Worm (Caenorhabditis elegans) whole organism, young adult: Measurements from ENCODE around the gene cyn-16.
A peak's percentile ranks its signal among the peaks of the same experiment; 100 is the strongest.

Source experiments
- B0336.3 ChIP-seq: fragments of 200-800 bp; sonication (Bioruptor generic); IDR thresholded peaks from 2 replicates; pipeline ENCODE4 v1.3.6; 2022; ENCODE audit warnings: missing genetic modification characterization, missing compliant biosample characterization
- C17E4.6 ChIP-seq: fragments of 200-800 bp; sonication (Bioruptor generic); IDR thresholded peaks from 2 replicates; pipeline ENCODE4 v1.3.6; 2022; ENCODE audit warnings: missing genetic modification reagents, missing genetic modification characterization, missing compliant biosample characterization
- F22D6.2 ChIP-seq: sonication (generic microtip); optimal IDR thresholded peaks from 2 replicates; lab custom pipeline; 2016; ENCODE audit warnings: mild to moderate bottlenecking, missing genetic modification characterization, missing compliant biosample characterization
- F57A8.1 ChIP-seq: fragments of 200-800 bp; sonication (Bioruptor generic); optimal IDR thresholded peaks from 2 replicates; lab custom pipeline; 2018; ENCODE audit warnings: mild to moderate bottlenecking, missing genetic modification characterization, moderate library complexity, missing compliant biosample characterization
- Y67H2A.10 ChIP-seq: fragments of 200-800 bp; sonication (Bioruptor generic); conservative IDR thresholded peaks from 2 replicates; pipeline ENCODE4 v1.3.6; 2022; ENCODE audit warnings: missing genetic modification reagents, missing genetic modification characterization, missing compliant biosample characterization
- attf-3 ChIP-seq: fragments of 200-800 bp; sonication (Bioruptor generic); conservative IDR thresholded peaks from 2 replicates; pipeline ENCODE4 v1.3.6; 2022; ENCODE audit warnings: missing genetic modification reagents, missing genetic modification characterization, missing compliant biosample characterization
- cebp-1 ChIP-seq, 2 experiments: fragments of 200-800 bp in 1 of 2; sonication (Bioruptor generic) in 1 of 2; sonication (generic microtip) in 1 of 2; IDR thresholded peaks in 1 of 2; optimal IDR thresholded peaks in 1 of 2; 2 replicates each; pipeline versions ENCODE4 v1.3.6 to Lab custom; 2017 to 2022; ENCODE audit warnings: missing compliant biosample characterization in 2 of 2, missing genetic modification characterization in 2 of 2, mild to moderate bottlenecking in 1 of 2, missing genetic modification reagents in 1 of 2, moderate library complexity in 1 of 2
- ceh-79 ChIP-seq: sonication (generic microtip); optimal IDR thresholded peaks from 2 replicates; lab custom pipeline; 2017; ENCODE audit warnings: mild to moderate bottlenecking, missing genetic modification characterization, missing compliant biosample characterization
- ceh-91 ChIP-seq: fragments of 200-800 bp; sonication (Bioruptor generic); IDR thresholded peaks from 2 replicates; pipeline ENCODE4 v1.3.6; 2022; ENCODE audit warnings: missing genetic modification reagents, missing genetic modification characterization, missing compliant biosample characterization
- dpff-1 ChIP-seq: sonication (generic microtip); optimal IDR thresholded peaks from 2 replicates; lab custom pipeline; 2017; ENCODE audit warnings: mild to moderate bottlenecking, missing genetic modification characterization, missing compliant biosample characterization
- ekl-4 ChIP-seq: fragments of 200-800 bp; sonication (Bioruptor generic); IDR thresholded peaks from 2 replicates; pipeline ENCODE4 v1.3.6; 2022; ENCODE audit warnings: missing genetic modification reagents, missing genetic modification characterization, missing compliant biosample characterization
- let-526 ChIP-seq: fragments of 200-800 bp; sonication (Bioruptor generic); IDR thresholded peaks from 2 replicates; pipeline ENCODE4 v1.3.6; 2022; ENCODE audit warnings: missing genetic modification reagents, missing genetic modification characterization, missing compliant biosample characterization
- lsy-27 ChIP-seq: sonication (generic microtip); optimal IDR thresholded peaks from 2 replicates; lab custom pipeline; 2017; ENCODE audit warnings: missing genetic modification characterization, mild to moderate bottlenecking, missing compliant biosample characterization, antibody characterized with exemption, missing genotype, borderline replicate concordance; ENCODE audit not compliant: insufficient read depth
- madf-3 ChIP-seq: fragments of 200-800 bp; sonication (Bioruptor generic); IDR thresholded peaks from 2 replicates; pipeline ENCODE4 v1.3.6; 2022; ENCODE audit warnings: missing genetic modification reagents, missing genetic modification characterization, missing compliant biosample characterization
- madf-6 ChIP-seq: fragments of 200-800 bp; sonication (Bioruptor generic); IDR thresholded peaks from 2 replicates; pipeline ENCODE4 v1.3.6; 2022; ENCODE audit warnings: missing genetic modification reagents, missing genetic modification characterization, missing compliant biosample characterization
- mes-4 ChIP-seq: sonication (generic microtip); optimal IDR thresholded peaks from 2 replicates; lab custom pipeline; 2016; ENCODE audit warnings: missing genotype, missing genetic modification characterization, missing compliant biosample characterization
- nfya-1 ChIP-seq: sonication (generic microtip); optimal IDR thresholded peaks from 2 replicates; lab custom pipeline; 2017; ENCODE audit warnings: antibody characterized with exemption, missing compliant biosample characterization, missing genetic modification characterization, borderline replicate concordance; ENCODE audit not compliant: insufficient read depth
- nhr-80 ChIP-seq: sonication (generic microtip); optimal IDR thresholded peaks from 2 replicates; lab custom pipeline; 2016; ENCODE audit warnings: missing genetic modification characterization, missing compliant biosample characterization
- pbrm-1 ChIP-seq: fragments of 200-800 bp; sonication (Bioruptor generic); IDR thresholded peaks from 2 replicates; pipeline ENCODE4 v1.3.6; 2022; ENCODE audit warnings: missing genetic modification reagents, missing genetic modification characterization, missing compliant biosample characterization
- pha-4 ChIP-seq: fragments of 150-350 bp; sonication (generic microtip); optimal IDR thresholded peaks from 2 replicates; lab custom pipeline; 2014; ENCODE audit warnings: missing biosample characterization, missing genetic modification reagents, missing genetic modification characterization
- repo-1 ChIP-seq: sonication (generic microtip); optimal IDR thresholded peaks from 2 replicates; lab custom pipeline; 2017; ENCODE audit warnings: mild to moderate bottlenecking, missing genetic modification characterization, missing compliant biosample characterization
- snpc-1.1 ChIP-seq: sonication (generic microtip); optimal IDR thresholded peaks from 2 replicates; lab custom pipeline; 2017; ENCODE audit warnings: missing genetic modification characterization, mild to moderate bottlenecking, missing compliant biosample characterization, antibody characterized with exemption, moderate library complexity, missing genotype, missing genetic modification reagents; ENCODE audit not compliant: insufficient read depth
- snpc-1.3 ChIP-seq: sonication (generic microtip); optimal IDR thresholded peaks from 2 replicates; lab custom pipeline; 2017; ENCODE audit warnings: missing genetic modification characterization, mild to moderate bottlenecking, missing compliant biosample characterization, antibody characterized with exemption, moderate library complexity, missing genotype, missing genetic modification reagents; ENCODE audit not compliant: insufficient read depth
- snpc-3.4 ChIP-seq: sonication (generic microtip); optimal IDR thresholded peaks from 2 replicates; lab custom pipeline; 2017; ENCODE audit warnings: missing genetic modification characterization, mild to moderate bottlenecking, missing compliant biosample characterization, antibody characterized with exemption, moderate library complexity, missing genotype, missing genetic modification reagents
- somi-1 ChIP-seq: fragments of 200-800 bp; sonication (Bioruptor generic); optimal IDR thresholded peaks from 2 replicates; lab custom pipeline; 2018; ENCODE audit warnings: mild to moderate bottlenecking, missing genetic modification characterization, missing compliant biosample characterization
- zfh-2 ChIP-seq: fragments of 200-800 bp; sonication (Bioruptor generic); conservative IDR thresholded peaks from 2 replicates; pipeline ENCODE4 v1.3.6; 2022; ENCODE audit warnings: missing genetic modification reagents, missing genetic modification characterization, missing compliant biosample characterization

cyn-16 gene

DNA sequence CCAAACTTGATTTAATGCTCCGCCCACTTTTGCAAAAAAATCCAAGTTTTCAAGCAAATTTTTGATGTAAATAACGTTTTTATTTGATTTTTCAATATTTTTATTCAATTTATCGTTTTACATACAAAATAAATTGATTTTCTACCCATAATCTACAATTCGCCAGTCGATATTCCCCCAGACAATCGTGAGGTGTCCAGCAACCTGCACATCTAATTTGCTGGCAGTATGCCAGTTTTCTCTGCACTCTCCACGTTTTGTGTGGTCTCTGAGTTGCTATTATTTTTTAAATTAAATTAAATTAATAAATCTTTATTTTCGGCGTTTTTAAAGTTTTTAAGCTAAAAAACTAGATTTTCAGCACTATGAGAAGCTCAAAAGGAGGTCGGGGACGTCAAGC, 56.4 kb downstream of the cyn-16 start (continued):
- TF ChIP-seq ekl-4, result no peak; the same call in 1 of the 2 replicates
- no peak for TF ChIP-seq somi-1 (GFP tag; lab: Kevin White, UChicago)
- no peak for TF ChIP-seq lsy-27 (tag; lab: Kevin White, UChicago)
- no peak for TF ChIP-seq dpff-1 (tag; lab: Kevin White, UChicago)
- no peak for TF ChIP-seq attf-3
- peak; percentile 88 for TF ChIP-seq snpc-3.4 (tag; lab: Kevin White, UChicago)
- no peak for TF ChIP-seq nfya-1 (tag; lab: Kevin White, UChicago)
- peak; percentile 74 for TF ChIP-seq pha-4 (tag; lab: Kevin White, UChicago)
- TF ChIP-seq pbrm-1 (GFP tag; lab: Robert Waterston, UW), result peak; percentile 85; the same call in 1 of the 2 replicates
- peak; percentile 71 for TF ChIP-seq C17E4.6 (GFP tag; lab: Robert Waterston, UW)
- peak; percentile 16 for TF ChIP-seq snpc-1.1 (tag; lab: Kevin White, UChicago)
- no peak for TF ChIP-seq mes-4 (tag; lab: Kevin White, UChicago)

DNA sequence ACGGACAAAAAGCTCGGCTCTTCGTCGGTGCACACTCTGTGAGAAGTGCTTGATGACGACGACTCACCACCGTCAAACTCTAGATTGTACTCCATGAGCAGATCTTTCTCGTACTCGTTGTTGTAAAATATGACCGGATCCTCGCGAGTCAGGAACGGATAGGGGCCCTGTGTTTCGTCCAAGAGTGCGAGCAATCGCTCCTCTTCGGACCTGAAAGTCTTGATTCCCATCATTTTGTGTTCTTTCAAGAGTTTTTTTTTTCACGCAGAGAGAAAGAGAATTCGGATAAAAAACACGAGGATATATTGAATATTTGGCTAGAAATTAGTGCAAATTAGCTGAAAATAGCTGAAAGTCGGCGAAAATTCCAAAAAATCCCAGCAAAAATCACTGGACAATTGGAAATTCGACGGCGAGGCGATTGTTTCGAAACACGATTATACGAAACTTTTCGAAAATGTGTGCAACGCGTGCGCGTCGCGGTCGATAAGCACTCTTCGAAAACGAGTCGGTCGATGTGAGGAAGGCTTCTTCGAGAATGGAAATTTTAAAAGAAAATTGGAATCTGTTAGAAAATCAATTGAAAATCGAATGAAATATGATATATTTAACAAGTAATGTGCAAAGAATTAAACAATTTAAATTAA, 57.0 kb downstream of the cyn-16 start, which contains the start of the genes ash-2 and Y17G7B.20:
TSS of gene ash-2 (plus strand) at position 390 of the 647 bp plus-strand sequence.
TSS of gene Y17G7B.20 (minus strand) at position 396 of the 647 bp plus-strand sequence.
- TF ChIP-seq pbrm-1 (GFP tag; lab: Robert Waterston, UW) (0 out of 2 replicates have a peak, but pooled peaks have one; percentile 7), F22D6.2 (tag; lab: Kevin White, UChicago) (no peak), repo-1 (no peak), cebp-1 (GFP tag; IDR thresholded peaks at IDR 0.05; lab: Robert Waterston, UW) (peak; percentile 81), cebp-1 (tag; optimal IDR thresholded peaks at IDR 0.05; lab: Kevin White, UChicago) (peak; percentile 82), Y67H2A.10 (GFP tag; lab: Robert Waterston, UW) (0 out of 2 replicates have a peak, but pooled peaks have one; percentile 28), madf-3 (GFP tag; lab: Robert Waterston, UW) (peak; percentile 98)

ce11 chrII:11978920-11979319, 57.6 kb downstream of the cyn-16 start:
- TF ChIP-seq B0336.3 (0 out of 2 replicates have a peak, but pooled peaks have one; percentile 3), let-526 (GFP tag; lab: Robert Waterston, UW) (no peak), snpc-1.3 (tag; lab: Kevin White, UChicago) (peak; percentile 38)

DNA sequence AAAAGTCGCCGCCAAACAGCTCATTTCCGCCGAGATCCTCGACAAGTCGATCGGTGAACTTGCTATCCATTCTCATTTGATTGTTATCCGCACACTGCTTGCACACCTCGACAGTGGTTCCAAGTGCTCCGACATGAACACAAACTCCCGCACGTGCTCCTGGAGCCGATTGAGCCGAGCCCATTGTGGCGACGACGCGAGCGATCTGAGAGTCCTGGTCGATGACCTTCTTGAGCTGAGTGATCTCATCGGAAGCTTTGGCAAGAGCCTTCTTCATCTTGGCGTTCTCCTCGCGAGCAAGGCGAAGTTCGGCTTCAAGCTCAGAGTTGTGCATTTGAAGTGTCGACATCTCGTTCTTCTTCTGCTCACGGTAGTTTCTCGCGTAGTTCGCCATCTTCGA, 58.1 kb downstream of the cyn-16 start:
- no peak for TF ChIP-seq ceh-91 (GFP tag; lab: Robert Waterston, UW)
- no peak for TF ChIP-seq ekl-4
- peak; percentile 24; the same call in 1 of the 2 replicates for TF ChIP-seq madf-6 (GFP tag; lab: Robert Waterston, UW)
- TF ChIP-seq zfh-2 (GFP tag; lab: Robert Waterston, UW), result peak; percentile 80
- no peak for TF ChIP-seq mes-4 (tag; lab: Kevin White, UChicago)
- TF ChIP-seq B0336.3, result peak; percentile 32; the same call in 1 of the 2 replicates
- no peak for TF ChIP-seq ceh-79 (tag; lab: Kevin White, UChicago)
- TF ChIP-seq nhr-80 (tag; lab: Kevin White, UChicago), result no peak
- TF ChIP-seq F57A8.1, result no peak
- TF ChIP-seq let-526 (GFP tag; lab: Robert Waterston, UW), result no peak
